Worm (Caenorhabditis elegans) whole organism, L2 larva: Measurements from ENCODE around the gene cyp-13B1.

Source experiments
- aly-2 ChIP-seq: fragments of 150-350 bp; optimal IDR thresholded peaks from 2 replicates; lab custom pipeline; 2014; ENCODE audit warnings: missing biosample characterization, missing genetic modification characterization
- nhr-237 ChIP-seq: fragments of 150-350 bp; optimal IDR thresholded peaks from 2 replicates; lab custom pipeline; 2014; ENCODE audit warnings: missing biosample characterization, missing genetic modification characterization
- unc-55 ChIP-seq: fragments of 150-350 bp; sonication (generic microtip); optimal IDR thresholded peaks from 3 replicates; lab custom pipeline; 2014; ENCODE audit warnings: missing biosample characterization, missing genetic modification reagents, missing genetic modification characterization
- ztf-11 ChIP-seq: sonication (generic microtip); optimal IDR thresholded peaks from 2 replicates; lab custom pipeline; 2017; ENCODE audit warnings: missing biosample characterization, missing genetic modification characterization

ce11 chrX:13414974-13415373 is 5.5 kb upstream of the cyp-13B1 start:
- no peak for TF ChIP-seq aly-2 (tag; lab: Kevin White, UChicago)
- TF ChIP-seq unc-55 (GFP tag; lab: Kevin White, UChicago) = no peak
- TF ChIP-seq nhr-237 = no peak
- TF ChIP-seq ztf-11 = no peak
